Fruit fly (Drosophila melanogaster) whole organism, prepupa: Measurements from ENCODE around the gene CG18262.

Experiments
- Blimp-1 ChIP-seq: fragments of 200-800 bp; sonication (Bioruptor generic); optimal IDR thresholded peaks from 3 replicates; lab custom pipeline; 2017; ENCODE audit warnings: missing biosample characterization, missing genetic modification characterization, mild to moderate bottlenecking, moderate library complexity, missing genetic modification reagents
- CG10631 ChIP-seq: fragments of 200-800 bp; sonication (Bioruptor generic); optimal IDR thresholded peaks from 2 replicates; lab custom pipeline; 2016; ENCODE audit warnings: missing biosample characterization, missing genetic modification characterization
- CG10669 ChIP-seq: fragments of 200-800 bp; sonication (Bioruptor generic); optimal IDR thresholded peaks from 3 replicates; lab custom pipeline; 2018; ENCODE audit warnings: missing biosample characterization, mild to moderate bottlenecking, missing genetic modification characterization, moderate library complexity
- CG11294 ChIP-seq: fragments of 200-800 bp; sonication (Bioruptor generic); IDR thresholded peaks from 2 replicates; pipeline ENCODE4 v1.3.6; 2022; ENCODE audit warnings: missing biosample characterization, missing genetic modification characterization
- CG11902 ChIP-seq: fragments of 200-800 bp; sonication (Bioruptor generic); optimal IDR thresholded peaks from 3 replicates; lab custom pipeline; 2016; ENCODE audit warnings: missing biosample characterization, missing genetic modification characterization
- CG1621 ChIP-seq: fragments of 200-800 bp; sonication (Bioruptor generic); optimal IDR thresholded peaks from 3 replicates; lab custom pipeline; 2018; ENCODE audit warnings: missing biosample characterization, mild to moderate bottlenecking, missing genetic modification characterization
- CG16779 ChIP-seq: fragments of 200-800 bp; sonication (Bioruptor generic); optimal IDR thresholded peaks from 3 replicates; lab custom pipeline; 2017; ENCODE audit warnings: missing biosample characterization, mild to moderate bottlenecking, missing genetic modification characterization
- CG3032 ChIP-seq: fragments of 200-800 bp; optimal IDR thresholded peaks from 2 replicates; lab custom pipeline; 2019; ENCODE audit warnings: missing biosample characterization, mild to moderate bottlenecking, missing genetic modification characterization, moderate library complexity
- CG31627 ChIP-seq: fragments of 200-800 bp; sonication (Bioruptor generic); optimal IDR thresholded peaks from 3 replicates; lab custom pipeline; 2016; ENCODE audit warnings: missing biosample characterization, missing genetic modification characterization
- CG32006 ChIP-seq: fragments of 200-800 bp; sonication (Bioruptor generic); optimal IDR thresholded peaks from 3 replicates; lab custom pipeline; 2017; ENCODE audit warnings: missing biosample characterization, mild to moderate bottlenecking, missing genetic modification characterization
- CG3919 ChIP-seq: fragments of 200-800 bp; sonication (Bioruptor generic); optimal IDR thresholded peaks from 3 replicates; lab custom pipeline; 2016; ENCODE audit warnings: missing biosample characterization, missing genetic modification characterization
- CG4318 ChIP-seq: fragments of 200-800 bp; sonication (Bioruptor generic); optimal IDR thresholded peaks from 3 replicates; lab custom pipeline; 2017; ENCODE audit warnings: missing biosample characterization, mild to moderate bottlenecking, missing genetic modification characterization
- CG6163 ChIP-seq: fragments of 200-800 bp; sonication (Bioruptor generic); IDR thresholded peaks from 3 replicates; pipeline ENCODE4 v1.3.6; 2022; ENCODE audit warnings: missing biosample characterization, missing genetic modification characterization
- CG6276 ChIP-seq: fragments of 200-800 bp; sonication (Bioruptor generic); optimal IDR thresholded peaks from 2 replicates; lab custom pipeline; 2017; ENCODE audit warnings: missing biosample characterization, mild to moderate bottlenecking, missing genetic modification characterization
- CG6792 ChIP-seq: fragments of 200-800 bp; sonication (Bioruptor generic); optimal IDR thresholded peaks from 3 replicates; lab custom pipeline; 2016; ENCODE audit warnings: missing biosample characterization, missing genetic modification characterization
- CG6808 ChIP-seq: fragments of 200-800 bp; sonication (Bioruptor generic); optimal IDR thresholded peaks from 3 replicates; lab custom pipeline; 2017; ENCODE audit warnings: missing biosample characterization, missing genetic modification characterization, mild to moderate bottlenecking, moderate library complexity, missing genetic modification reagents
- CG6854 ChIP-seq: fragments of 200-800 bp; sonication (Bioruptor generic); optimal IDR thresholded peaks from 2 replicates; lab custom pipeline; 2017; ENCODE audit warnings: missing biosample characterization, mild to moderate bottlenecking, missing genetic modification characterization
- CG7368 ChIP-seq: fragments of 200-800 bp; sonication (Bioruptor generic); optimal IDR thresholded peaks from 3 replicates; lab custom pipeline; 2016; ENCODE audit warnings: missing biosample characterization, missing genetic modification characterization
- CG8119 ChIP-seq: fragments of 200-800 bp; sonication (Bioruptor generic); IDR thresholded peaks from 3 replicates; pipeline ENCODE4 v1.3.6; 2022; ENCODE audit warnings: missing biosample characterization, missing genetic modification characterization
- CG8319 ChIP-seq: fragments of 200-800 bp; sonication (Bioruptor generic); optimal IDR thresholded peaks from 3 replicates; lab custom pipeline; 2016; ENCODE audit warnings: missing biosample characterization, missing genetic modification characterization
- CG8632 ChIP-seq: fragments of 200-800 bp; sonication (Bioruptor generic); optimal IDR thresholded peaks from 3 replicates; lab custom pipeline; 2016; ENCODE audit warnings: missing biosample characterization, missing genetic modification characterization
- CG9139 ChIP-seq: fragments of 200-800 bp; sonication (Bioruptor generic); optimal IDR thresholded peaks from 3 replicates; lab custom pipeline; 2017; ENCODE audit warnings: missing biosample characterization, mild to moderate bottlenecking, missing genetic modification characterization
- Eip78C ChIP-seq: fragments of 200-800 bp; sonication (Bioruptor generic); peaks from one replicate; lab custom pipeline; 2016; ENCODE audit warnings: missing biosample characterization, missing genetic modification characterization
- Eip93F ChIP-seq: fragments of 200-800 bp; sonication (Bioruptor generic); optimal IDR thresholded peaks from 2 replicates; lab custom pipeline; 2016; ENCODE audit warnings: missing biosample characterization, mild to moderate bottlenecking, missing genetic modification characterization
- Ets21C ChIP-seq: fragments of 200-800 bp; sonication (Bioruptor generic); optimal IDR thresholded peaks from 3 replicates; lab custom pipeline; 2016; ENCODE audit warnings: missing biosample characterization, missing genetic modification characterization
- Ets96B ChIP-seq: fragments of 200-800 bp; optimal IDR thresholded peaks from 2 replicates; lab custom pipeline; 2019; ENCODE audit warnings: missing biosample characterization, mild to moderate bottlenecking, missing genetic modification characterization, moderate library complexity
- Gug ChIP-seq: fragments of 200-800 bp; sonication (Bioruptor generic); IDR thresholded peaks from 2 replicates; pipeline ENCODE4 v1.3.6; 2022; ENCODE audit warnings: missing biosample characterization, missing genetic modification characterization
- Hr38 ChIP-seq: sonication (Bioruptor generic); optimal IDR thresholded peaks from 2 replicates; lab custom pipeline; 2016; ENCODE audit warnings: missing biosample characterization, missing genetic modification characterization
- Hr4 ChIP-seq: fragments of 200-800 bp; sonication (Bioruptor generic); optimal IDR thresholded peaks from 3 replicates; lab custom pipeline; 2016; ENCODE audit warnings: missing biosample characterization, missing genetic modification characterization
- Lpt ChIP-seq: fragments of 200-800 bp; sonication (Bioruptor generic); optimal IDR thresholded peaks from 3 replicates; lab custom pipeline; 2016; ENCODE audit warnings: missing biosample characterization, missing genetic modification characterization
- Met ChIP-seq: fragments of 200-800 bp; sonication (Bioruptor generic); optimal IDR thresholded peaks from 3 replicates; lab custom pipeline; 2016; ENCODE audit warnings: missing biosample characterization, missing genetic modification characterization
- Smox ChIP-seq: fragments of 200-800 bp; sonication (Bioruptor generic); optimal IDR thresholded peaks from 3 replicates; lab custom pipeline; 2016; ENCODE audit warnings: missing biosample characterization, missing genetic modification characterization
- Sox102F ChIP-seq: fragments of 200-800 bp; sonication (Bioruptor generic); optimal IDR thresholded peaks from 2 replicates; lab custom pipeline; 2016; ENCODE audit warnings: missing biosample characterization, mild to moderate bottlenecking, missing genetic modification characterization
- Sox14 ChIP-seq: fragments of 200-800 bp; sonication (Bioruptor generic); optimal IDR thresholded peaks from 3 replicates; lab custom pipeline; 2016; ENCODE audit warnings: missing biosample characterization, missing genetic modification characterization
- achi ChIP-seq: fragments of 200-800 bp; sonication (Bioruptor generic); optimal IDR thresholded peaks from 3 replicates; lab custom pipeline; 2016; ENCODE audit warnings: missing biosample characterization, missing genetic modification characterization
- acj6 ChIP-seq: fragments of 200-800 bp; sonication (Bioruptor generic); optimal IDR thresholded peaks from 3 replicates; lab custom pipeline; 2016; ENCODE audit warnings: missing biosample characterization, missing genetic modification characterization
- cyc ChIP-seq: fragments of 200-800 bp; sonication (Bioruptor generic); optimal IDR thresholded peaks from 3 replicates; lab custom pipeline; 2016; ENCODE audit warnings: missing biosample characterization, missing genetic modification characterization
- dac ChIP-seq: fragments of 200-800 bp; sonication (Bioruptor generic); optimal IDR thresholded peaks from 2 replicates; lab custom pipeline; 2017; ENCODE audit warnings: missing biosample characterization, mild to moderate bottlenecking, missing genetic modification characterization
- dsx ChIP-seq: fragments of 200-800 bp; optimal IDR thresholded peaks from 3 replicates; lab custom pipeline; 2019; ENCODE audit warnings: missing biosample characterization, mild to moderate bottlenecking, missing genetic modification characterization, moderate library complexity; ENCODE audit not compliant: poor library complexity, severe bottlenecking
- eg ChIP-seq: fragments of 200-800 bp; sonication (Bioruptor generic); IDR thresholded peaks from 3 replicates; pipeline ENCODE4 v1.3.6; 2022; ENCODE audit warnings: missing biosample characterization, missing genetic modification characterization
- esn ChIP-seq: fragments of 200-800 bp; sonication (Bioruptor generic); optimal IDR thresholded peaks from 2 replicates; lab custom pipeline; 2016; ENCODE audit warnings: missing biosample characterization, mild to moderate bottlenecking, missing genetic modification characterization, moderate library complexity
- fd59A ChIP-seq: fragments of 200-800 bp; sonication (Bioruptor generic); optimal IDR thresholded peaks from 2 replicates; lab custom pipeline; 2017; ENCODE audit warnings: missing biosample characterization, mild to moderate bottlenecking, missing genetic modification characterization, missing genetic modification reagents
- fkh ChIP-seq: fragments of 200-800 bp; sonication (Bioruptor generic); optimal IDR thresholded peaks from 3 replicates; lab custom pipeline; 2017; ENCODE audit warnings: missing biosample characterization, mild to moderate bottlenecking, missing genetic modification characterization, moderate library complexity
- lz ChIP-seq: fragments of 200-800 bp; sonication (Bioruptor generic); optimal IDR thresholded peaks from 3 replicates; lab custom pipeline; 2016; ENCODE audit warnings: missing biosample characterization, missing genetic modification characterization
- pdm3 ChIP-seq: fragments of 200-800 bp; sonication (Bioruptor generic); optimal IDR thresholded peaks from 3 replicates; lab custom pipeline; 2016; ENCODE audit warnings: missing biosample characterization, missing genetic modification characterization
- salr ChIP-seq, 2 experiments: fragments of 200-800 bp; sonication (Bioruptor generic); optimal IDR thresholded peaks; 3 replicates each; lab custom pipeline; 2016 to 2018; ENCODE audit warnings: missing biosample characterization in 2 of 2, missing genetic modification characterization in 2 of 2, mild to moderate bottlenecking in 1 of 2
- spab ChIP-seq: fragments of 200-800 bp; sonication (Bioruptor generic); optimal IDR thresholded peaks from 2 replicates; lab custom pipeline; 2017; ENCODE audit warnings: missing biosample characterization, mild to moderate bottlenecking, missing genetic modification characterization, missing genetic modification reagents
- ss ChIP-seq, 2 experiments: fragments of 200-800 bp; sonication (Bioruptor generic); optimal IDR thresholded peaks; 2 replicates in 1 of 2; 3 replicates in 1 of 2; lab custom pipeline; 2017 to 2018; ENCODE audit warnings: mild to moderate bottlenecking in 2 of 2, missing biosample characterization in 2 of 2, missing genetic modification characterization in 2 of 2, moderate library complexity in 1 of 2
- svp ChIP-seq: fragments of 200-800 bp; sonication (Bioruptor generic); peaks from one replicate; lab custom pipeline; 2016; ENCODE audit warnings: missing biosample characterization, missing genetic modification characterization
- topi ChIP-seq: fragments of 200-800 bp; sonication (Bioruptor generic); optimal IDR thresholded peaks from 3 replicates; lab custom pipeline; 2016; ENCODE audit warnings: missing biosample characterization, missing genetic modification characterization
- vri ChIP-seq: fragments of 200-800 bp; sonication (Bioruptor generic); optimal IDR thresholded peaks from 3 replicates; lab custom pipeline; 2016; ENCODE audit warnings: missing biosample characterization, mild to moderate bottlenecking, missing genetic modification characterization

CG18262 gene

dm6 chrX:8141353-8142066 lies 11.2 kb upstream of the CG18262 start:
- TF ChIP-seq lz: no peak
- TF ChIP-seq CG6276: no peak
- TF ChIP-seq cyc (GFP tag; lab: Kevin White, UChicago): no peak
- TF ChIP-seq pdm3 (GFP tag; lab: Kevin White, UChicago): peak; percentile 8
- no peak for TF ChIP-seq Ets21C
- no peak for TF ChIP-seq CG31627 (GFP tag; lab: Kevin White, UChicago)
- TF ChIP-seq Gug: no peak
- TF ChIP-seq CG10631 (GFP tag; lab: Kevin White, UChicago): no peak
- TF ChIP-seq Hr4 (GFP tag; lab: Kevin White, UChicago): no peak
- no peak for TF ChIP-seq Sox14 (GFP tag; lab: Kevin White, UChicago)
- TF ChIP-seq CG6163 (GFP tag; lab: Robert Waterston, UW): peak; percentile 57; the same call in 1 of the 3 replicates
- TF ChIP-seq CG6808 (GFP tag; lab: Kevin White, UChicago): peak; percentile 47
- TF ChIP-seq Blimp-1 (GFP tag; lab: Kevin White, UChicago): no peak
- TF ChIP-seq CG3032: peak; percentile 3
- no peak for TF ChIP-seq CG16779
- TF ChIP-seq fkh (GFP tag; lab: Kevin White, UChicago): no peak
- no peak for TF ChIP-seq acj6 (GFP tag; lab: Kevin White, UChicago)
- no peak for TF ChIP-seq Smox (GFP tag; lab: Kevin White, UChicago)
- TF ChIP-seq CG32006 (GFP tag; lab: Kevin White, UChicago): peak; percentile 12
- TF ChIP-seq topi: peak; percentile 30
- no peak for TF ChIP-seq Sox102F (GFP tag; lab: Kevin White, UChicago)
- peak; percentile 83 for TF ChIP-seq svp (GFP tag; lab: Kevin White, UChicago)
- TF ChIP-seq Lpt: no peak
- TF ChIP-seq CG4318 (GFP tag; lab: Kevin White, UChicago): no peak
- peak; percentile 24 for TF ChIP-seq Met (GFP tag; lab: Kevin White, UChicago)
- no peak for TF ChIP-seq dac
- TF ChIP-seq Eip78C (GFP tag; lab: Kevin White, UChicago): peak; percentile 68
- TF ChIP-seq salr (GFP tag; optimal IDR thresholded peaks at IDR 0.05; lab: Kevin White, UChicago): peak in 1 of 2 experiments; percentile 9
- TF ChIP-seq CG1621 (tag; lab: Kevin White, UChicago): peak; percentile 85
- TF ChIP-seq CG10669 (GFP tag; lab: Kevin White, UChicago): no peak
- peak; percentile 54 for TF ChIP-seq vri (GFP tag; lab: Kevin White, UChicago)
- no peak for TF ChIP-seq Hr38 (GFP tag; lab: Kevin White, UChicago)
- TF ChIP-seq esn (GFP tag; lab: Kevin White, UChicago): peak; percentile 47
- peak; percentile 17 for TF ChIP-seq CG8632 (GFP tag; lab: Kevin White, UChicago)
- TF ChIP-seq CG7368 (GFP tag; lab: Kevin White, UChicago): peak; percentile 19
- no peak for TF ChIP-seq achi (GFP tag; lab: Kevin White, UChicago)
- TF ChIP-seq ss (GFP tag; optimal IDR thresholded peaks at IDR 0.05; lab: Kevin White, UChicago): peak; percentile 52 to 70
- no peak for TF ChIP-seq fd59A (GFP tag; lab: Kevin White, UChicago)
- TF ChIP-seq CG11902 (GFP tag; lab: Kevin White, UChicago): no peak
- no peak for TF ChIP-seq CG9139 (GFP tag; lab: Kevin White, UChicago)
- TF ChIP-seq dsx: no peak
- TF ChIP-seq Ets96B (tag; lab: Kevin White, UChicago): peak; percentile 28
- peak; percentile 17 for TF ChIP-seq CG3919 (GFP tag; lab: Kevin White, UChicago)
- TF ChIP-seq eg (GFP tag; lab: Robert Waterston, UW): peak; percentile 57
- 0 out of 3 replicates have a peak, but pooled peaks have one; percentile 41 for TF ChIP-seq CG8119 (GFP tag; lab: Robert Waterston, UW)
- TF ChIP-seq CG8319: no peak
- peak; percentile 0 for TF ChIP-seq Eip93F
- no peak for TF ChIP-seq CG11294 (GFP tag; lab: Robert Waterston, UW)
- no peak for TF ChIP-seq spab
- TF ChIP-seq CG6792 (GFP tag; lab: Kevin White, UChicago): peak; percentile 20
- TF ChIP-seq CG6854 (GFP tag; lab: Kevin White, UChicago): peak; percentile 38
